Worm (Caenorhabditis elegans): Measurements from ENCODE around the gene C33C12.7.
A peak's percentile ranks its signal among the peaks of the same experiment; 100 is the strongest.
"Not testable (repeated sequence)": the region's sequence is repeated elsewhere in the genome, so short reads cannot be mapped to it uniquely, and the experiment has no call there.

C33C12.7 gene

DNA sequence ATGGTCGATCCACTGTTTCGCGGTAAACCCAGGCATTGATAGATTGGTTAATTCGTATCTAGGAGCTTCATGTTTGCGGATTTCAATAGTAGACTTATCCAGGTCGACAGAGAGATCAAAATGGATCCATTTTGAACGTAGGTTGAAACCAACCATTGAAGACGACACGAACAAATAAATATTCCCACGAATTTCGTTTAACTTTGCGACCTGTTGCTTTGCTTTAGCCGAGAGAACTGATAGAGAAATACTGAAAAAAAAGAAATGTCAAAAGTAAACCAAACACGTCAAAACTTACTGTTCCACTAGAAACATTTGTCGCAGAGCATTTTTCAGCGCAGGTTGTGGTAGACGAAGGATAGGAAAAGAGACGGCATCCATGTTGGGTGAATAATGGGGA lies 6.9 kb downstream of the C33C12.7 start, which contains the start of gene fbxb-38:
Gene fbxb-38, minus strand, starts transcription at position 390 of the 400 bp plus-strand sequence.
- TF ChIP-seq rec-8 (tag; optimal IDR thresholded peaks at IDR 0.05) (no peak), repo-1 (tag; optimal IDR thresholded peaks at IDR 0.05) (no peak)

DNA sequence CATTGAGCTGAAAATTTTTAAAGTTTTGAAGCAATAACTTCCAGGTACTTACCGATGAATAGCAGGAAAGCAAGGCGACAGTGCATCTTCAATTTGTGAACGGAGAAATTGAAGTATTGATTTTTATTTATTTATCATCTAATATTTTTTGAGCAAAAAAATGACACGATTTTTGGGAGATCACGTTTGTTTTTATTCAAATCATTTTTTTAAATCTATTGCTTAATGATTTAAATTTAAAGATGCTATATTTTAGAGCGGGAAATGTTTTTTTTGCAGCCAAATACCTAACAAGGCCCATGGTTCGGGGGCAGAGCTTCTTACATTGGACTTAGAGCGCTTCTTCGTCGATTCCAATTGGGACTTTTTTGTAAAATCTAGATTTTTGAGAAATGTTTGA lies 8.9 kb downstream of the C33C12.7 start, which contains the start of gene C33C12.4:
Gene C33C12.4, minus strand, starts transcription at position 101 of the 400 bp plus-strand sequence.
- TF ChIP-seq lin-40 (tag; optimal IDR thresholded peaks at IDR 0.05), result no peak
- no peak for TF ChIP-seq T26A5.8 (tag; optimal IDR thresholded peaks at IDR 0.05)
- no peak for TF ChIP-seq Y56A3A.18 (GFP tag; IDR thresholded peaks at IDR 0.05)
- no peak for TF ChIP-seq ztf-26 (tag; optimal IDR thresholded peaks at IDR 0.05)
- TF ChIP-seq mes-4 (tag; optimal IDR thresholded peaks at IDR 0.05), result no peak

DNA sequence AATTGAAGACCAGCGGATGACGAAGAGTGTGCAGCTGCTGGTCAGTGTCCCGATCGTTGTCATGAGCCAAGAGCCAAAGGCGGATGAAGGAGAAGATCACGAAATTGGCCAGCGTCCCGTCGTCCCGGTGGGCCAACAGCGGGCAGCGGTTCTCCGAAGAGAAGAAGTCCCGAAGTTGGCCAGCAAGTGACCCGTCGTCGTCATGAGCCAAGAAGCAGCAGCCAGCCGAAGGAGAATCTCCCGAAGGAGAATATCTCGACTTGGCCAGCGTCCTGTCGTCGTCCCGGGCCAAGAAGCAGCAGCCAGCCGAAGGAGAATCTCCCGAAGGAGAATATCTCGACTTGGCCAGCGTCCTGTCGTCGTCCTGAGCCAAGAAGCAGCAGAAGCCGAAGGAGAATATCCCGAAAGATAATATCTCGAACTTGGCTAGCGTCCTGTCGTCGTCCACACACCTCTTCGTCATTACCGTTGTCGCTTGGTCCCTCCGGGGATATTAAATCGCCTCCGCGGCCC lies 11.8 kb downstream of the C33C12.7 start, which contains the start of gene C33C12.11:
Gene C33C12.11, minus strand, starts transcription at position 463 of the 513 bp plus-strand sequence.
- TF ChIP-seq egrh-3 (GFP tag; IDR thresholded peaks at IDR 0.05), result peak; percentile 59; the same call in 1 of the 2 replicates

DNA sequence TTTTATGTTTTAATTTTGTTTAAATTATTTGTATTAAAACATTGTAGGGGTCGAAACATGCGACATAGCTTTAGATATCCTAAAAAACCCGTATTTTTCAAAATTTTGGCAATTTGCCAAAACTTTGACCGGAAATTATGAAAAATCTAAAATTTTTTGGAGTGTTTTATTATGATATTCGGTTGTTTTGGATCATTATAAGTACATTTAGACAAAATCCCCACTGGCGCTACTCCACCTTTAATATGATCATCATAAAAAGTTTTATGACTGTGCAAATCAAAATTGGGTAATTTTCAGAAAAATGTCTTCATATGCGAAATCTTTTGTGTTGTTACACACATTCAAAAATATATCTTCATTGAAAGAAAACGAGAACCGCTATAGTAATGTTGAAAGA lies 21.6 kb downstream of the C33C12.7 start, which contains the start of gene math-18:
Gene math-18, plus strand, starts transcription at position 301 of the 400 bp plus-strand sequence.
- TF ChIP-seq ztf-26 (tag; optimal IDR thresholded peaks at IDR 0.05); hlh-12 (tag; optimal IDR thresholded peaks at IDR 0.05); akir-1 (GFP tag; optimal IDR thresholded peaks at IDR 0.05): not testable (repeated sequence)

- peak; percentile 5 for TF ChIP-seq nhr-80 (tag; optimal IDR thresholded peaks at IDR 0.05)
- no peak for TF ChIP-seq aptf-2 (GFP tag; conservative IDR thresholded peaks at IDR 0.05)
Measured at ce11 chrII:2152455-2152854, 22.8 kb downstream of the C33C12.7 start.

- TF ChIP-seq egl-18 (GFP tag; IDR thresholded peaks at IDR 0.05), result no peak
- no peak for TF ChIP-seq rpc-1 (optimal IDR thresholded peaks at IDR 0.05)
- no peak for TF ChIP-seq rpc-1 (tag; optimal IDR thresholded peaks at IDR 0.05)
- no peak for TF ChIP-seq mes-4 (tag; optimal IDR thresholded peaks at IDR 0.05)
- TF ChIP-seq lin-54 (GFP tag; optimal IDR thresholded peaks at IDR 0.05), result no peak
- no peak for TF ChIP-seq ztf-6 (GFP tag; IDR thresholded peaks at IDR 0.05)
- no peak for TF ChIP-seq tbp1 (GFP tag; optimal IDR thresholded peaks at IDR 0.05)
Measured at ce11 chrII:2150485-2150985, 24.7 kb downstream of the C33C12.7 start, which contains the start of the genes C40A11.7 and C40A11.8. TSS of gene C40A11.7 (minus strand) at chrII:2150585. TSS of gene C40A11.8 (minus strand) at chrII:2150935.

ce11 chrII:2146900-2147375 lies 28.3 kb downstream of the C33C12.7 start, which contains the start of gene C40A11.2:
TSS of gene C40A11.2 (plus strand) at chrII:2146950.
- TF ChIP-seq akir-1 (GFP tag; optimal IDR thresholded peaks at IDR 0.05) (no peak), hsf-1 (GFP tag; IDR thresholded peaks at IDR 0.05) (peak; percentile 90)

- no peak for TF ChIP-seq F57A8.1 (GFP tag; optimal IDR thresholded peaks at IDR 0.05)
- no peak for TF ChIP-seq snpc-1.1 (tag; optimal IDR thresholded peaks at IDR 0.05; ENCODE audit: insufficient read depth)
- TF ChIP-seq Y95B8A.8 (GFP tag; IDR thresholded peaks at IDR 0.05), result no peak
- no peak for TF ChIP-seq unc-62 (GFP tag; optimal IDR thresholded peaks at IDR 0.05)
- TF ChIP-seq snpc-1.3 (tag; optimal IDR thresholded peaks at IDR 0.05; ENCODE audit: insufficient read depth), result no peak
- no peak for TF ChIP-seq nhr-90 (tag; optimal IDR thresholded peaks at IDR 0.05)
- TF ChIP-seq ceh-27 (GFP tag; optimal IDR thresholded peaks at IDR 0.05), result no peak
Measured at ce11 chrII:2145566-2145965, 29.7 kb downstream of the C33C12.7 start, which contains the start of gene C40A11.6. TSS of gene C40A11.6 (minus strand) at chrII:2145666.
